Worm (Caenorhabditis elegans) whole organism, midembryonic: ENCODE data around the gene F44E7.4.

Experiments used
- flt-1 ChIP-seq: fragments of 200-800 bp; sonication (Bioruptor generic); IDR thresholded peaks from 2 replicates; pipeline ENCODE4 v1.3.6; 2022; ENCODE audit warnings: missing genetic modification characterization, missing compliant biosample characterization
- klf-2 ChIP-seq: fragments of 200-800 bp; sonication (Bioruptor generic); conservative IDR thresholded peaks from 2 replicates; pipeline ENCODE4 v1.3.6; 2022; ENCODE audit warnings: missing genetic modification reagents, missing genetic modification characterization, missing compliant biosample characterization
- ref-1 ChIP-seq: fragments of 200-800 bp; sonication (Bioruptor generic); conservative IDR thresholded peaks from 2 replicates; pipeline ENCODE4 v1.3.6; 2022; ENCODE audit warnings: missing genetic modification reagents, missing genetic modification characterization, missing compliant biosample characterization
- ztf-29 ChIP-seq: fragments of 200-800 bp; sonication (Bioruptor generic); IDR thresholded peaks from 2 replicates; pipeline ENCODE4 v1.3.6; 2022; ENCODE audit warnings: missing genetic modification reagents, missing genetic modification characterization, missing compliant biosample characterization

ce11 chrV:5747519-5747918, 29.2 kb downstream of the F44E7.4 start, which contains the start of gene acds-10:
- no peak for TF ChIP-seq ztf-29
- TF ChIP-seq flt-1 (GFP tag; lab: Robert Waterston, UW): no peak
- no peak for TF ChIP-seq klf-2 (GFP tag; lab: Robert Waterston, UW)
- no peak for TF ChIP-seq ref-1 (GFP tag; lab: Robert Waterston, UW)
